Worm (Caenorhabditis elegans) whole organism, L4/young adult: ENCODE data around the gene F32D8.4.

ENCODE experiments used
- W03F9.2 ChIP-seq: fragments of 150-350 bp; optimal IDR thresholded peaks from 2 replicates; lab custom pipeline; 2014; ENCODE audit warnings: missing biosample characterization, missing genetic modification characterization
- dao-5 ChIP-seq: sonication (generic microtip); optimal IDR thresholded peaks from 2 replicates; lab custom pipeline; 2016; ENCODE audit warnings: missing genotype, missing genetic modification characterization, moderate library complexity, missing compliant biosample characterization
- him-1 ChIP-seq: sonication (generic microtip); optimal IDR thresholded peaks from 2 replicates; lab custom pipeline; 2016; ENCODE audit warnings: missing genotype, missing genetic modification reagents, missing genetic modification characterization, missing compliant biosample characterization

DNA sequence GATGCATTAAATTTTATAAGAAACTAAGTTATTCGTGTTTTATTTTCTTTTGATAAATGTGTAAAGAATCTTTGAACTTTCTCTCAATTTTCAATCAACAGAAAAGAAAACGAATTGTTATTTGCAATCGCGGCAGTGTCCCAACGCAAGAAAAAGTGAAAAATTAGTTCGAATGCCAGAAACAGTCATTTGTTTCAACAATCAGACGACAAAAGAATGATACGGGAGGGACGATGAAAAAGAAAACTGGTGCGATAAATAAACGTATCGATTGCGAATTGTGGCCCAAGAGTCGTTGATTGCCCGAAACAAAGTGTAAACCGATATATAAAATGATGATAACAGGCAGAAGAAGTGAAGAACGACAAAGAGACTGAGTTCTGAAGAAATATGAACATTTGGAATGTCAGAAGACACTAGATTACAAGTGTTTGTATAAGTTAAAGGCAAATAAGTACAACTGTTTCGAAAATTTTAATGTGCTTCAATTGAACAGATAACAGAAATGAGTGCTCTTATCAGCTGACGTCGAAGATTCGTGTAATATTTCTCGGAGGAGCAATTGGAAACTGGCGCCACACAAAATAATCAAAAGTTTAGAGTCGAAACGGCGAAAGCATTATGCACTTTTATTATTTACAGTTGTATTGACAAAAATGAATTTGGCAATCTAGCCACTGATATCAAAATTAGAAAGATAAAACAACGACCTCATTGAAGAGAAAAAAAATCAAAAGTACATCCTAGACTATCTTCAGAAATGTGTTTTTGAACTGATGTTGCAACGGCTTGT lies 15.4 kb downstream of the F32D8.4 start:
- TF ChIP-seq dao-5 (no peak), W03F9.2 (tag; lab: Kevin White, UChicago) (no peak), him-1 (tag; lab: Kevin White, UChicago) (no peak)
